Fruit fly (Drosophila melanogaster) whole organism: Measurements from ENCODE around the gene Jhbp11.

ENCODE experiments used
- Dll ChIP-seq: fragments of >200 bp; optimal IDR thresholded peaks from 2 replicates; lab custom pipeline; 2017
- psq ChIP-seq: fragments of >200 bp; optimal IDR thresholded peaks from 2 replicates; lab custom pipeline; 2017
- usp ChIP-seq: fragments of >200 bp; optimal IDR thresholded peaks from 2 replicates; lab custom pipeline; 2017; ENCODE audit warnings: missing biosample characterization, missing genetic modification characterization, mixed read lengths

DNA sequence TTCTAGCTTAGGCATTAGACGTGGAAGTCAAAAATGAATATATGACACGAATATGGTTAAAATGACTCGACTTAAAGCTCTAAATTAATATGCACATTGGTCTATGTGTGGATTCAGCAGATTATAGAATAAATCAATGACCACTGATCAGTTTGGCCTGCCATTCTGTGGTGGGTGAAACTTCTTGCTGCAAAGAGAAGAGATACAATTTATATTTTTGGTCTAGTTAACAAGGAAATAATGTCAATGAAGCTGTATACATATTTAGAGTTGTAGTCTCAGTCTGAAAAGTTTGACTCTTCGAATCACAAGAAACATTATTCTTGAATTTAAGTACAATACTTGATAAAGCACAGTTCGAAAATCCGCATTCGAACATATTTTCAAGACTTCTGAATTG is 35.9 kb upstream of the Jhbp11 start, which contains the start of gene CG43935:
- no peak for TF ChIP-seq psq
- TF ChIP-seq usp = no peak
- no peak for TF ChIP-seq Dll
